Fruit fly (Drosophila melanogaster) whole organism, wandering third instar larva: Measurements from ENCODE around the gene glob3.

Experiments used
- Abd-B ChIP-seq: fragments of >200 bp; optimal IDR thresholded peaks from 2 replicates; lab custom pipeline; 2017; ENCODE audit warnings: missing biosample characterization, missing genetic modification characterization
- CG32264 ChIP-seq: fragments of 200-800 bp; sonication (Bioruptor generic); optimal IDR thresholded peaks from 2 replicates; lab custom pipeline; 2016; ENCODE audit warnings: missing biosample characterization, missing genetic modification characterization
- CG9705 ChIP-seq: fragments of 200-800 bp; sonication (Bioruptor generic); optimal IDR thresholded peaks from 2 replicates; lab custom pipeline; 2018; ENCODE audit warnings: missing biosample characterization, mild to moderate bottlenecking, missing genetic modification characterization
- CrebA ChIP-seq: fragments of 200-800 bp; sonication (Bioruptor generic); optimal IDR thresholded peaks from 2 replicates; lab custom pipeline; 2016; ENCODE audit warnings: missing biosample characterization, mild to moderate bottlenecking, missing genetic modification characterization, borderline replicate concordance
- Dfd ChIP-seq: fragments of >200 bp; optimal IDR thresholded peaks from 2 replicates; lab custom pipeline; 2017; ENCODE audit warnings: missing biosample characterization, missing genetic modification characterization
- Dif ChIP-seq: fragments of 200-275, 200-300 bp; sonication (Bioruptor generic); optimal IDR thresholded peaks from 2 replicates; lab custom pipeline; 2018; ENCODE audit warnings: missing biosample characterization, missing genetic modification characterization; ENCODE audit not compliant: partially characterized antibody
- GATAd ChIP-seq: sonication (Bioruptor generic); optimal IDR thresholded peaks from 2 replicates; lab custom pipeline; 2016; ENCODE audit warnings: missing biosample characterization, missing genetic modification characterization
- HLH106 ChIP-seq: fragments of 200-800 bp; optimal IDR thresholded peaks from 3 replicates; lab custom pipeline; 2019; ENCODE audit warnings: missing biosample characterization, mild to moderate bottlenecking, missing genetic modification characterization, moderate library complexity
- Hnf4 ChIP-seq: fragments of 200-800 bp; sonication (Bioruptor generic); optimal IDR thresholded peaks from 2 replicates; lab custom pipeline; 2016; ENCODE audit warnings: missing biosample characterization, mild to moderate bottlenecking, missing genetic modification characterization
- Hr78 ChIP-seq: fragments of >200 bp; optimal IDR thresholded peaks from 2 replicates; lab custom pipeline; 2017; ENCODE audit warnings: missing biosample characterization, missing genetic modification characterization
- Hr83 ChIP-seq: fragments of 200-300 bp; sonication (Bioruptor generic); optimal IDR thresholded peaks from 2 replicates; lab custom pipeline; 2016; ENCODE audit warnings: missing biosample characterization, mild to moderate bottlenecking, missing genetic modification characterization, moderate library complexity; ENCODE audit not compliant: poor library complexity, severe bottlenecking
- Jra ChIP-seq: sonication (Bioruptor generic); optimal IDR thresholded peaks from 2 replicates; lab custom pipeline; 2016; ENCODE audit warnings: missing biosample characterization, missing genetic modification characterization
- Mio ChIP-seq: sonication (Bioruptor generic); optimal IDR thresholded peaks from 2 replicates; lab custom pipeline; 2016; ENCODE audit warnings: missing biosample characterization, missing genetic modification characterization
- Myc ChIP-seq: fragments of >200 bp; optimal IDR thresholded peaks from 2 replicates; lab custom pipeline; 2017
- N ChIP-seq: fragments of >200 bp; optimal IDR thresholded peaks from 2 replicates; lab custom pipeline; 2018; ENCODE audit warnings: missing biosample characterization, missing external identifiers, missing genetic modification characterization
- OdsH ChIP-seq: fragments of 200-800 bp; sonication (Bioruptor generic); optimal IDR thresholded peaks from 2 replicates; lab custom pipeline; 2016; ENCODE audit warnings: missing biosample characterization, mild to moderate bottlenecking, missing genetic modification characterization
- Rel ChIP-seq, 2 experiments: fragments of 200-800 bp; sonication (Bioruptor generic) in 1 of 2; optimal IDR thresholded peaks; 2 replicates in 1 of 2; 3 replicates in 1 of 2; lab custom pipeline; 2016 to 2019; ENCODE audit warnings: mild to moderate bottlenecking in 2 of 2, missing biosample characterization in 2 of 2, missing genetic modification characterization in 2 of 2, moderate library complexity in 1 of 2
- Sp1 ChIP-seq: fragments of 200-800 bp; sonication (Bioruptor generic); optimal IDR thresholded peaks from 3 replicates; lab custom pipeline; 2019; ENCODE audit warnings: missing biosample characterization, mild to moderate bottlenecking, missing genetic modification characterization, moderate library complexity
- Vsx2 ChIP-seq: fragments of 200-300, 225-300 bp; sonication (Bioruptor generic); optimal IDR thresholded peaks from 2 replicates; lab custom pipeline; 2018; ENCODE audit warnings: missing biosample characterization, missing genetic modification characterization; ENCODE audit not compliant: partially characterized antibody
- br ChIP-seq: fragments of 200-800 bp; sonication (Bioruptor generic); optimal IDR thresholded peaks from 2 replicates; lab custom pipeline; 2016; ENCODE audit warnings: missing biosample characterization, missing genetic modification characterization
- brk ChIP-seq: fragments of 200-800 bp; sonication (Bioruptor generic); optimal IDR thresholded peaks from 2 replicates; lab custom pipeline; 2016; ENCODE audit warnings: missing biosample characterization, mild to moderate bottlenecking, missing genetic modification characterization
- dl ChIP-seq, 2 experiments: fragments of 175-275, 200-275 bp in 1 of 2; fragments of 200-275 bp in 1 of 2; sonication (Bioruptor generic); optimal IDR thresholded peaks; lab custom pipeline; 2018; ENCODE audit warnings: mild to moderate bottlenecking in 2 of 2, missing biosample characterization in 2 of 2, missing genetic modification characterization in 2 of 2, moderate library complexity in 2 of 2; ENCODE audit not compliant: partially characterized antibody in 2 of 2, insufficient read depth in 1 of 2
- dmrt93B ChIP-seq: fragments of 200-800 bp; sonication (Bioruptor generic); optimal IDR thresholded peaks from 2 replicates; lab custom pipeline; 2018; ENCODE audit warnings: missing biosample characterization, mild to moderate bottlenecking, missing genetic modification characterization
- dsf ChIP-seq: sonication (Bioruptor generic); optimal IDR thresholded peaks from 2 replicates; lab custom pipeline; 2016; ENCODE audit warnings: missing biosample characterization, missing genetic modification characterization, borderline replicate concordance
- ey ChIP-seq: fragments of 200-800 bp; sonication (Bioruptor generic); optimal IDR thresholded peaks from 2 replicates; lab custom pipeline; 2016; ENCODE audit warnings: missing biosample characterization, missing genetic modification characterization
- foxo ChIP-seq, 2 experiments: fragments of 200-800 bp; sonication (Bioruptor generic); optimal IDR thresholded peaks; 2 replicates in 1 of 2; 3 replicates in 1 of 2; lab custom pipeline; 2016 to 2017; ENCODE audit warnings: missing biosample characterization in 2 of 2, missing genetic modification characterization in 2 of 2
- fru ChIP-seq: fragments of 200-800 bp; sonication (Bioruptor generic); optimal IDR thresholded peaks from 3 replicates; lab custom pipeline; 2016; ENCODE audit warnings: missing biosample characterization, mild to moderate bottlenecking, missing genetic modification characterization
- h ChIP-seq: fragments of 200-800 bp; sonication (Bioruptor generic); optimal IDR thresholded peaks from 3 replicates; lab custom pipeline; 2016; ENCODE audit warnings: missing biosample characterization, mild to moderate bottlenecking, missing genetic modification characterization
- jim ChIP-seq: fragments of 175-275, 200-325 bp; sonication (Bioruptor generic); optimal IDR thresholded peaks from 2 replicates; lab custom pipeline; 2016; ENCODE audit warnings: missing biosample characterization, mild to moderate bottlenecking, missing genetic modification characterization
- lola ChIP-seq: fragments of >200 bp; optimal IDR thresholded peaks from 2 replicates; lab custom pipeline; 2017; ENCODE audit warnings: missing biosample characterization, missing genetic modification characterization
- pan ChIP-seq: fragments of >200 bp; optimal IDR thresholded peaks from 2 replicates; lab custom pipeline; 2017
- psq ChIP-seq: fragments of 200-800 bp; sonication (Bioruptor generic); optimal IDR thresholded peaks from 3 replicates; lab custom pipeline; 2017; ENCODE audit warnings: missing biosample characterization, mild to moderate bottlenecking, missing genetic modification characterization, moderate library complexity
- rgr ChIP-seq: fragments of 200-800 bp; sonication (Bioruptor generic); optimal IDR thresholded peaks from 3 replicates; lab custom pipeline; 2016; ENCODE audit warnings: missing biosample characterization, mild to moderate bottlenecking, missing genetic modification characterization
- sage ChIP-seq: fragments of 200-800 bp; sonication (Bioruptor generic); optimal IDR thresholded peaks from 2 replicates; lab custom pipeline; 2016; ENCODE audit warnings: missing biosample characterization, mild to moderate bottlenecking, missing genetic modification characterization
- sv ChIP-seq: fragments of 200-800 bp; sonication (Bioruptor generic); optimal IDR thresholded peaks from 3 replicates; lab custom pipeline; 2016; ENCODE audit warnings: missing biosample characterization, missing genetic modification characterization
- tai ChIP-seq: sonication (Bioruptor generic); optimal IDR thresholded peaks from 2 replicates; lab custom pipeline; 2016; ENCODE audit warnings: missing biosample characterization, missing genetic modification characterization
- usp ChIP-seq: fragments of >200 bp; optimal IDR thresholded peaks from 2 replicates; lab custom pipeline; 2017; ENCODE audit warnings: missing biosample characterization, missing genetic modification characterization
- woc ChIP-seq: sonication (Bioruptor generic); optimal IDR thresholded peaks from 2 replicates; lab custom pipeline; 2016; ENCODE audit warnings: missing biosample characterization, mild to moderate bottlenecking, missing genetic modification characterization

glob3 gene

DNA sequence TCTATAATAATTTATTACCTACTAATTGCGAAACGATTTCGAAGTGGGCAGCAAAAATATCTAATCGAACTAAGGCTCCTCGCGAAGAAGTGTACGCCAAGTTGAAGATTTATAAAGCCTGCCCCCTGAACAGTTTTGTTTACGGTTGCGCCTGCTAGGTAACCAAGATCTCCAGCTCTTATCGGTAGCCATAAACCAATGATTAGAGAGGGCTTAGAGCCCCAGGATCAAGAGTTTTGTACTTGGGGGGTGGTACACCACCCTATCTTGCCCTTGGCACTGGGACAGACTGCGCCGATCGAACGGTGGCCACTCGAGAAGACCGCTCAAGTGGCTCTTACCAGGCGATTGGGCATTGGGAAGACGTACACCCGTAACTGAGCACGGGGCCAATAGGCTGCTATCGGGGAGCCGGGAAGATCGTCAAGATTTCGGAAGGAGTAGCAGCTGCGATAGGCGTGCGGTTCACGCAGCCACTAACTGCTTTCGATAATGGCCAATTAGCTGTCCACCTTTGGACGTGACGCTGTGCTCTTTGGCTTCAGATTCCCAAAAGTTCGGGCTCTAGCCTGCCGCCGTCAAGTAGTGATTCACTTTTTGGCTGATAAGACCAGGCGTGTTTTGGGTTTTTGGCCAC lies 2.6 kb downstream of the glob3 start:
- no peak for TF ChIP-seq woc
- TF ChIP-seq Mio (GFP tag; lab: Kevin White, UChicago) = no peak
- TF ChIP-seq Sp1 (GFP tag; lab: Kevin White, UChicago) = no peak
- no peak for TF ChIP-seq rgr (GFP tag; lab: Kevin White, UChicago)
- TF ChIP-seq fru (GFP tag; lab: Kevin White, UChicago) = no peak
- no peak for TF ChIP-seq Hr83 (GFP tag; lab: Kevin White, UChicago)
- no peak for TF ChIP-seq ey (GFP tag; lab: Kevin White, UChicago)
- no peak for TF ChIP-seq dmrt93B
- no peak for TF ChIP-seq dsf (GFP tag; lab: Kevin White, UChicago)
- TF ChIP-seq CG32264 = no peak
- TF ChIP-seq Jra (GFP tag; lab: Kevin White, UChicago) = no peak
- TF ChIP-seq foxo (GFP tag; optimal IDR thresholded peaks at IDR 0.05; lab: Kevin White, UChicago) = no peak

DNA sequence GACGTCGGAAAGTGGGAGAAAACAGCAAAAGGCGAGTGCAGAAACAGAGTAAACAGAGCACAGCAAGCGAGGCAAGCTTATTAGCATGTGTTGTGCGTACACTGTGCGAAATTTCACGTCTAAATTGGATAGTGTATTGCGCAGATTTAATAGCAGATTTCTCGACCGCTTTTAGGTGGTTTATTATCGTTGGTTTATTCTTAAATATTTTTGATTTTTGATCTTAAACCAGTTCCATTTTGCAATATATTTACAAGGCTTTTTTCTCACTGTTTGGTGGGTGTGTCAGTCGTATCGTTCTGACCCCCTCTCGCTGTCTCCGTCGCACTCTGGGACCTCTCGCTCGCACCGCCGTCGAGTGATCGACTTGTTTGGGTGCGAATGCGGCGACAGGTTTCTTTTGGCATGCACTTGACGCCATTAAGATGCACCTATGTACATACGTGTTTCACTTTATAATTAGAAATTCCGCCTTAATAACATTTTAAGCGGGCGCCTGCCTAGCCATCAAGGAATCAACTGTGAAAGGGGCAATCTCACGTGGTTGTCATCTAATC lies 4.2 kb downstream of the glob3 start:
- TF ChIP-seq rgr (GFP tag; lab: Kevin White, UChicago) (peak; percentile 73), Sp1 (GFP tag; lab: Kevin White, UChicago) (peak; percentile 59), Hnf4 (GFP tag; lab: Kevin White, UChicago) (peak; percentile 74), fru (GFP tag; lab: Kevin White, UChicago) (peak; percentile 80), tai (GFP tag; lab: Kevin White, UChicago) (peak; percentile 68), dsf (GFP tag; lab: Kevin White, UChicago) (no peak), lola (no peak), dl (GFP tag; optimal IDR thresholded peaks at IDR 0.05; lab: Kevin White, UChicago; ENCODE audit: insufficient read depth in 1 of 2, partially characterized antibody in 2 of 2) (no peak), CG9705 (GFP tag; lab: Kevin White, UChicago) (no peak), jim (no peak), h (GFP tag; lab: Kevin White, UChicago) (peak; percentile 84), Vsx2 (GFP tag; lab: Kevin White, UChicago) (no peak), brk (no peak), sage (peak; percentile 39), Abd-B (GFP tag; lab: Kevin White, UChicago) (no peak), N (no peak), sv (no peak), CG32264 (peak; percentile 58), GATAd (GFP tag; lab: Kevin White, UChicago) (peak; percentile 22), pan (lab: Kevin White, UChicago) (no peak), Jra (GFP tag; lab: Kevin White, UChicago) (peak; percentile 35), br (GFP tag; lab: Kevin White, UChicago) (peak; percentile 77), Rel (GFP tag; optimal IDR thresholded peaks at IDR 0.05; lab: Kevin White, UChicago) (peak; percentile 17), Rel (tag; optimal IDR thresholded peaks at IDR 0.05; lab: Kevin White, UChicago) (no peak), usp (no peak), foxo (GFP tag; optimal IDR thresholded peaks at IDR 0.05; lab: Kevin White, UChicago) (peak in 1 of 2 experiments; percentile 82), Hr83 (GFP tag; lab: Kevin White, UChicago) (no peak), Mio (GFP tag; lab: Kevin White, UChicago) (no peak), Dif (GFP tag; lab: Kevin White, UChicago) (no peak), ey (GFP tag; lab: Kevin White, UChicago) (peak; percentile 87), woc (peak; percentile 51), Myc (lab: Kevin White, UChicago) (no peak), OdsH (GFP tag; lab: Kevin White, UChicago) (peak; percentile 72), Dfd (GFP tag; lab: Kevin White, UChicago) (no peak), psq (GFP tag; lab: Kevin White, UChicago) (peak; percentile 78), HLH106 (peak; percentile 69), dmrt93B (peak; percentile 62), Hr78 (GFP tag; lab: Kevin White, UChicago) (no peak), CrebA (GFP tag; lab: Kevin White, UChicago) (no peak)
- TF ChIP-seq, all 38 proteins: peak for 19
